Fruit fly (Drosophila melanogaster): ENCODE measurements around the gene CG5614.

- TF ChIP-seq en (GFP tag; optimal IDR thresholded peaks at IDR 0.05), result no peak
- TF ChIP-seq CG3726 (GFP tag; IDR thresholded peaks at IDR 0.05), result no peak
- peak; percentile 43 for TF ChIP-seq lilli (GFP tag; optimal IDR thresholded peaks at IDR 0.05)
- TF ChIP-seq schlank (tag; optimal IDR thresholded peaks at IDR 0.05), result no peak
- no peak for TF ChIP-seq CG11504 (tag; optimal IDR thresholded peaks at IDR 0.05)
- peak; percentile 19 for TF ChIP-seq CG10654 (GFP tag; optimal IDR thresholded peaks at IDR 0.05)
- TF ChIP-seq CG34224 (GFP tag; IDR thresholded peaks at IDR 0.05; ENCODE audit: partially characterized antibody), result peak; percentile 98
Observed at dm6 chr3R:15793372-15793802, 13.8 kb downstream of the CG5614 start, which contains the start of gene nsl1.

Measured in whole organism, embryonic.